Fruit fly (Drosophila melanogaster) whole organism, wandering third instar larva: ENCODE data around the gene TwdlE.
A peak's percentile ranks its signal among the peaks of the same experiment; 100 is the strongest.

ENCODE experiments used
- Abd-B ChIP-seq: fragments of >200 bp; optimal IDR thresholded peaks from 2 replicates; lab custom pipeline; 2017; ENCODE audit warnings: missing biosample characterization, missing genetic modification characterization
- CG32264 ChIP-seq: fragments of 200-800 bp; sonication (Bioruptor generic); optimal IDR thresholded peaks from 2 replicates; lab custom pipeline; 2016; ENCODE audit warnings: missing biosample characterization, missing genetic modification characterization
- CG9705 ChIP-seq: fragments of 200-800 bp; sonication (Bioruptor generic); optimal IDR thresholded peaks from 2 replicates; lab custom pipeline; 2018; ENCODE audit warnings: missing biosample characterization, mild to moderate bottlenecking, missing genetic modification characterization
- CrebA ChIP-seq: fragments of 200-800 bp; sonication (Bioruptor generic); optimal IDR thresholded peaks from 2 replicates; lab custom pipeline; 2016; ENCODE audit warnings: missing biosample characterization, mild to moderate bottlenecking, missing genetic modification characterization, borderline replicate concordance
- Dfd ChIP-seq: fragments of >200 bp; optimal IDR thresholded peaks from 2 replicates; lab custom pipeline; 2017; ENCODE audit warnings: missing biosample characterization, missing genetic modification characterization
- Dif ChIP-seq: fragments of 200-275, 200-300 bp; sonication (Bioruptor generic); optimal IDR thresholded peaks from 2 replicates; lab custom pipeline; 2018; ENCODE audit warnings: missing biosample characterization, missing genetic modification characterization; ENCODE audit not compliant: partially characterized antibody
- GATAd ChIP-seq: sonication (Bioruptor generic); optimal IDR thresholded peaks from 2 replicates; lab custom pipeline; 2016; ENCODE audit warnings: missing biosample characterization, missing genetic modification characterization
- HLH106 ChIP-seq: fragments of 200-800 bp; optimal IDR thresholded peaks from 3 replicates; lab custom pipeline; 2019; ENCODE audit warnings: missing biosample characterization, mild to moderate bottlenecking, missing genetic modification characterization, moderate library complexity
- Hnf4 ChIP-seq: fragments of 200-800 bp; sonication (Bioruptor generic); optimal IDR thresholded peaks from 2 replicates; lab custom pipeline; 2016; ENCODE audit warnings: missing biosample characterization, mild to moderate bottlenecking, missing genetic modification characterization
- Hr78 ChIP-seq: fragments of >200 bp; optimal IDR thresholded peaks from 2 replicates; lab custom pipeline; 2017; ENCODE audit warnings: missing biosample characterization, missing genetic modification characterization
- Hr83 ChIP-seq: fragments of 200-300 bp; sonication (Bioruptor generic); optimal IDR thresholded peaks from 2 replicates; lab custom pipeline; 2016; ENCODE audit warnings: missing biosample characterization, mild to moderate bottlenecking, missing genetic modification characterization, moderate library complexity; ENCODE audit not compliant: poor library complexity, severe bottlenecking
- Jra ChIP-seq: sonication (Bioruptor generic); optimal IDR thresholded peaks from 2 replicates; lab custom pipeline; 2016; ENCODE audit warnings: missing biosample characterization, missing genetic modification characterization
- Mio ChIP-seq: sonication (Bioruptor generic); optimal IDR thresholded peaks from 2 replicates; lab custom pipeline; 2016; ENCODE audit warnings: missing biosample characterization, missing genetic modification characterization
- Myc ChIP-seq: fragments of >200 bp; optimal IDR thresholded peaks from 2 replicates; lab custom pipeline; 2017
- N ChIP-seq: fragments of >200 bp; optimal IDR thresholded peaks from 2 replicates; lab custom pipeline; 2018; ENCODE audit warnings: missing biosample characterization, missing external identifiers, missing genetic modification characterization
- OdsH ChIP-seq: fragments of 200-800 bp; sonication (Bioruptor generic); optimal IDR thresholded peaks from 2 replicates; lab custom pipeline; 2016; ENCODE audit warnings: missing biosample characterization, mild to moderate bottlenecking, missing genetic modification characterization
- Rel ChIP-seq, 2 experiments: fragments of 200-800 bp; sonication (Bioruptor generic) in 1 of 2; optimal IDR thresholded peaks; 2 replicates in 1 of 2; 3 replicates in 1 of 2; lab custom pipeline; 2016 to 2019; ENCODE audit warnings: mild to moderate bottlenecking in 2 of 2, missing biosample characterization in 2 of 2, missing genetic modification characterization in 2 of 2, moderate library complexity in 1 of 2
- Sp1 ChIP-seq: fragments of 200-800 bp; sonication (Bioruptor generic); optimal IDR thresholded peaks from 3 replicates; lab custom pipeline; 2019; ENCODE audit warnings: missing biosample characterization, mild to moderate bottlenecking, missing genetic modification characterization, moderate library complexity
- Vsx2 ChIP-seq: fragments of 200-300, 225-300 bp; sonication (Bioruptor generic); optimal IDR thresholded peaks from 2 replicates; lab custom pipeline; 2018; ENCODE audit warnings: missing biosample characterization, missing genetic modification characterization; ENCODE audit not compliant: partially characterized antibody
- br ChIP-seq: fragments of 200-800 bp; sonication (Bioruptor generic); optimal IDR thresholded peaks from 2 replicates; lab custom pipeline; 2016; ENCODE audit warnings: missing biosample characterization, missing genetic modification characterization
- brk ChIP-seq: fragments of 200-800 bp; sonication (Bioruptor generic); optimal IDR thresholded peaks from 2 replicates; lab custom pipeline; 2016; ENCODE audit warnings: missing biosample characterization, mild to moderate bottlenecking, missing genetic modification characterization
- dl ChIP-seq, 2 experiments: fragments of 175-275, 200-275 bp in 1 of 2; fragments of 200-275 bp in 1 of 2; sonication (Bioruptor generic); optimal IDR thresholded peaks; lab custom pipeline; 2018; ENCODE audit warnings: mild to moderate bottlenecking in 2 of 2, missing biosample characterization in 2 of 2, missing genetic modification characterization in 2 of 2, moderate library complexity in 2 of 2; ENCODE audit not compliant: partially characterized antibody in 2 of 2, insufficient read depth in 1 of 2
- dmrt93B ChIP-seq: fragments of 200-800 bp; sonication (Bioruptor generic); optimal IDR thresholded peaks from 2 replicates; lab custom pipeline; 2018; ENCODE audit warnings: missing biosample characterization, mild to moderate bottlenecking, missing genetic modification characterization
- dsf ChIP-seq: sonication (Bioruptor generic); optimal IDR thresholded peaks from 2 replicates; lab custom pipeline; 2016; ENCODE audit warnings: missing biosample characterization, missing genetic modification characterization, borderline replicate concordance
- ey ChIP-seq: fragments of 200-800 bp; sonication (Bioruptor generic); optimal IDR thresholded peaks from 2 replicates; lab custom pipeline; 2016; ENCODE audit warnings: missing biosample characterization, missing genetic modification characterization
- foxo ChIP-seq, 2 experiments: fragments of 200-800 bp; sonication (Bioruptor generic); optimal IDR thresholded peaks; 2 replicates in 1 of 2; 3 replicates in 1 of 2; lab custom pipeline; 2016 to 2017; ENCODE audit warnings: missing biosample characterization in 2 of 2, missing genetic modification characterization in 2 of 2
- fru ChIP-seq: fragments of 200-800 bp; sonication (Bioruptor generic); optimal IDR thresholded peaks from 3 replicates; lab custom pipeline; 2016; ENCODE audit warnings: missing biosample characterization, mild to moderate bottlenecking, missing genetic modification characterization
- h ChIP-seq: fragments of 200-800 bp; sonication (Bioruptor generic); optimal IDR thresholded peaks from 3 replicates; lab custom pipeline; 2016; ENCODE audit warnings: missing biosample characterization, mild to moderate bottlenecking, missing genetic modification characterization
- jim ChIP-seq: fragments of 175-275, 200-325 bp; sonication (Bioruptor generic); optimal IDR thresholded peaks from 2 replicates; lab custom pipeline; 2016; ENCODE audit warnings: missing biosample characterization, mild to moderate bottlenecking, missing genetic modification characterization
- lola ChIP-seq: fragments of >200 bp; optimal IDR thresholded peaks from 2 replicates; lab custom pipeline; 2017; ENCODE audit warnings: missing biosample characterization, missing genetic modification characterization
- pan ChIP-seq: fragments of >200 bp; optimal IDR thresholded peaks from 2 replicates; lab custom pipeline; 2017
- psq ChIP-seq: fragments of 200-800 bp; sonication (Bioruptor generic); optimal IDR thresholded peaks from 3 replicates; lab custom pipeline; 2017; ENCODE audit warnings: missing biosample characterization, mild to moderate bottlenecking, missing genetic modification characterization, moderate library complexity
- rgr ChIP-seq: fragments of 200-800 bp; sonication (Bioruptor generic); optimal IDR thresholded peaks from 3 replicates; lab custom pipeline; 2016; ENCODE audit warnings: missing biosample characterization, mild to moderate bottlenecking, missing genetic modification characterization
- sage ChIP-seq: fragments of 200-800 bp; sonication (Bioruptor generic); optimal IDR thresholded peaks from 2 replicates; lab custom pipeline; 2016; ENCODE audit warnings: missing biosample characterization, mild to moderate bottlenecking, missing genetic modification characterization
- sv ChIP-seq: fragments of 200-800 bp; sonication (Bioruptor generic); optimal IDR thresholded peaks from 3 replicates; lab custom pipeline; 2016; ENCODE audit warnings: missing biosample characterization, missing genetic modification characterization
- tai ChIP-seq: sonication (Bioruptor generic); optimal IDR thresholded peaks from 2 replicates; lab custom pipeline; 2016; ENCODE audit warnings: missing biosample characterization, missing genetic modification characterization
- usp ChIP-seq: fragments of >200 bp; optimal IDR thresholded peaks from 2 replicates; lab custom pipeline; 2017; ENCODE audit warnings: missing biosample characterization, missing genetic modification characterization
- woc ChIP-seq: sonication (Bioruptor generic); optimal IDR thresholded peaks from 2 replicates; lab custom pipeline; 2016; ENCODE audit warnings: missing biosample characterization, mild to moderate bottlenecking, missing genetic modification characterization

TwdlE gene

dm6 chr2L:7887333-7887732 lies 26.7 kb upstream of the TwdlE start, which contains the start of gene CG7102:
TSS of gene CG7102 (minus strand) at chr2L:7887513.
- no peak for TF ChIP-seq GATAd
- TF ChIP-seq, all 38 proteins: peak for 0

dm6 chr2L:7885952-7886351 lies 25.3 kb upstream of the TwdlE start:
- no peak for TF ChIP-seq HLH106 (tag; lab: Kevin White, UChicago)
- TF ChIP-seq Myc (lab: Kevin White, UChicago): peak; percentile 9
- TF ChIP-seq tai (GFP tag; lab: Kevin White, UChicago): peak; percentile 35

dm6 chr2L:7885271-7885670 lies 24.6 kb upstream of the TwdlE start, which contains the start of the genes SmE and CG34132:
TSS of gene SmE (minus strand) at chr2L:7885450.
TSS of gene CG34132 (plus strand) at chr2L:7885503.
- TF ChIP-seq Hnf4 (GFP tag; lab: Kevin White, UChicago): peak; percentile 5
- no peak for TF ChIP-seq Rel (GFP tag; optimal IDR thresholded peaks at IDR 0.05; lab: Kevin White, UChicago)
- peak; percentile 51 for TF ChIP-seq Rel (tag; optimal IDR thresholded peaks at IDR 0.05; lab: Kevin White, UChicago)
- TF ChIP-seq CrebA (GFP tag; lab: Kevin White, UChicago): no peak

- peak; percentile 36 for TF ChIP-seq fru (GFP tag; lab: Kevin White, UChicago)
- TF ChIP-seq dl (GFP tag; optimal IDR thresholded peaks at IDR 0.05; lab: Kevin White, UChicago; ENCODE audit: insufficient read depth in 1 of 2, partially characterized antibody in 2 of 2): peak; percentile 39 to 54
- no peak for TF ChIP-seq lola (GFP tag; lab: Kevin White, UChicago)
- peak; percentile 17 for TF ChIP-seq woc
- TF ChIP-seq Vsx2 (GFP tag; lab: Kevin White, UChicago): peak; percentile 10
- TF ChIP-seq Dif: peak; percentile 27
- no peak for TF ChIP-seq Hnf4 (GFP tag; lab: Kevin White, UChicago)
- TF ChIP-seq, all 38 proteins: peak for 5
Measured at dm6 chr2L:7880458-7880857, 19.8 kb upstream of the TwdlE start.

- no peak for TF ChIP-seq jim (GFP tag; lab: Kevin White, UChicago)
- no peak for TF ChIP-seq GATAd
- TF ChIP-seq Rel (GFP tag; optimal IDR thresholded peaks at IDR 0.05; lab: Kevin White, UChicago): no peak
- peak; percentile 35 for TF ChIP-seq Rel (tag; optimal IDR thresholded peaks at IDR 0.05; lab: Kevin White, UChicago)
- TF ChIP-seq Myc (lab: Kevin White, UChicago): no peak
- no peak for TF ChIP-seq Hnf4 (GFP tag; lab: Kevin White, UChicago)
- no peak for TF ChIP-seq tai (GFP tag; lab: Kevin White, UChicago)
- TF ChIP-seq Hr83 (GFP tag; lab: Kevin White, UChicago): no peak
- no peak for TF ChIP-seq psq (GFP tag; lab: Kevin White, UChicago)
- TF ChIP-seq CG9705: no peak
- no peak for TF ChIP-seq dl (GFP tag; optimal IDR thresholded peaks at IDR 0.05; lab: Kevin White, UChicago; ENCODE audit: insufficient read depth in 1 of 2, partially characterized antibody in 2 of 2)
- TF ChIP-seq Vsx2 (GFP tag; lab: Kevin White, UChicago): no peak
- no peak for TF ChIP-seq dmrt93B (GFP tag; lab: Kevin White, UChicago)
- peak; percentile 25 for TF ChIP-seq h (GFP tag; lab: Kevin White, UChicago)
- no peak for TF ChIP-seq Abd-B
- no peak for TF ChIP-seq Jra (GFP tag; lab: Kevin White, UChicago)
- peak; percentile 2 for TF ChIP-seq woc
- no peak for TF ChIP-seq sv (GFP tag; lab: Kevin White, UChicago)
- no peak for TF ChIP-seq rgr (GFP tag; lab: Kevin White, UChicago)
- TF ChIP-seq CG32264 (GFP tag; lab: Kevin White, UChicago): no peak
- peak; percentile 13 for TF ChIP-seq sage (GFP tag; lab: Kevin White, UChicago)
- TF ChIP-seq dsf: no peak
- peak; percentile 8 for TF ChIP-seq Dif
- no peak for TF ChIP-seq ey (GFP tag; lab: Kevin White, UChicago)
- TF ChIP-seq Sp1 (GFP tag; lab: Kevin White, UChicago): peak; percentile 74
- no peak for TF ChIP-seq br (GFP tag; lab: Kevin White, UChicago)
- peak; percentile 50 for TF ChIP-seq CrebA (GFP tag; lab: Kevin White, UChicago)
- no peak for TF ChIP-seq brk (GFP tag; lab: Kevin White, UChicago)
- no peak for TF ChIP-seq usp
- no peak for TF ChIP-seq Dfd (GFP tag; lab: Kevin White, UChicago)
- no peak for TF ChIP-seq lola (GFP tag; lab: Kevin White, UChicago)
- TF ChIP-seq pan (lab: Kevin White, UChicago): no peak
- TF ChIP-seq foxo (GFP tag; optimal IDR thresholded peaks at IDR 0.05; lab: Kevin White, UChicago): no peak
- no peak for TF ChIP-seq Mio (GFP tag; lab: Kevin White, UChicago)
- TF ChIP-seq OdsH (GFP tag; lab: Kevin White, UChicago): no peak
- TF ChIP-seq Hr78 (GFP tag; lab: Kevin White, UChicago): no peak
- TF ChIP-seq fru (GFP tag; lab: Kevin White, UChicago): no peak
- TF ChIP-seq HLH106 (tag; lab: Kevin White, UChicago): no peak
- no peak for TF ChIP-seq N (GFP tag; lab: Kevin White, UChicago)
Measured at dm6 chr2L:7879292-7879894, 18.8 kb upstream of the TwdlE start, which contains the start of gene spz3. TSS of gene spz3 (minus strand) at chr2L:7879552.
